Fruit fly (Drosophila melanogaster) whole organism, embryonic: ENCODE data around the gene inaF-B.
A peak's percentile ranks its signal among the peaks of the same experiment; 100 is the strongest.

Source experiments
- Aef1 ChIP-seq: fragments of 200-800 bp; sonication (Bioruptor generic); IDR thresholded peaks from 3 replicates; pipeline ENCODE4 v1.3.6; 2022; ENCODE audit warnings: missing biosample characterization, missing genetic modification characterization
- B-H2 ChIP-seq: fragments of 200-800 bp; sonication (Bioruptor generic); optimal IDR thresholded peaks from 2 replicates; lab custom pipeline; 2018; ENCODE audit warnings: missing biosample characterization, mild to moderate bottlenecking, missing genetic modification characterization
- BtbVII ChIP-seq: fragments of 200-800 bp; sonication (Bioruptor generic); optimal IDR thresholded peaks from 3 replicates; lab custom pipeline; 2017; ENCODE audit warnings: missing biosample characterization, mild to moderate bottlenecking, missing genetic modification characterization
- CG10543 ChIP-seq: fragments of 200-800 bp; sonication (Bioruptor generic); optimal IDR thresholded peaks from 3 replicates; lab custom pipeline; 2017; ENCODE audit warnings: missing biosample characterization, mild to moderate bottlenecking, missing genetic modification characterization, moderate library complexity
- CG11723 ChIP-seq: fragments of 200-800 bp; sonication (Bioruptor generic); optimal IDR thresholded peaks from 2 replicates; lab custom pipeline; 2017; ENCODE audit warnings: missing biosample characterization, mild to moderate bottlenecking, missing genetic modification characterization
- CG12391 ChIP-seq: fragments of 200-800 bp; sonication (Bioruptor generic); optimal IDR thresholded peaks from 3 replicates; lab custom pipeline; 2018; ENCODE audit warnings: missing biosample characterization, mild to moderate bottlenecking, missing genetic modification characterization, moderate library complexity
- CG13775 ChIP-seq: fragments of 200-800 bp; sonication (Bioruptor generic); optimal IDR thresholded peaks from 3 replicates; lab custom pipeline; 2017; ENCODE audit warnings: missing biosample characterization, mild to moderate bottlenecking, missing genetic modification characterization
- CG13894 ChIP-seq: fragments of 200-800 bp; sonication (Bioruptor generic); optimal IDR thresholded peaks from 3 replicates; lab custom pipeline; 2018; ENCODE audit warnings: missing biosample characterization, mild to moderate bottlenecking, missing genetic modification characterization, moderate library complexity
- CG17186 ChIP-seq: fragments of 200-800 bp; sonication (Bioruptor generic); optimal IDR thresholded peaks from 3 replicates; lab custom pipeline; 2017; ENCODE audit warnings: missing biosample characterization, missing genetic modification reagents, missing genetic modification characterization
- CG17385 ChIP-seq: fragments of 200-800 bp; sonication (Bioruptor generic); optimal IDR thresholded peaks from 3 replicates; lab custom pipeline; 2018; ENCODE audit warnings: missing biosample characterization, mild to moderate bottlenecking, missing genetic modification characterization
- CG17829 ChIP-seq: fragments of 200-800 bp; optimal IDR thresholded peaks from 2 replicates; lab custom pipeline; 2019; ENCODE audit warnings: missing biosample characterization, mild to moderate bottlenecking, missing genetic modification characterization, moderate library complexity
- CG18599 ChIP-seq: fragments of 200-800 bp; sonication (Bioruptor generic); optimal IDR thresholded peaks from 3 replicates; lab custom pipeline; 2017; ENCODE audit warnings: missing biosample characterization, missing genetic modification characterization, mild to moderate bottlenecking, moderate library complexity, missing genetic modification reagents
- CG2875 ChIP-seq: fragments of 200-800 bp; sonication (Bioruptor generic); optimal IDR thresholded peaks from 2 replicates; lab custom pipeline; 2017; ENCODE audit warnings: missing biosample characterization, mild to moderate bottlenecking, missing genetic modification characterization, missing genetic modification reagents
- CG32532 ChIP-seq: fragments of 200-800 bp; sonication (Bioruptor generic); IDR thresholded peaks from 2 replicates; pipeline ENCODE4 v1.3.6; 2022; ENCODE audit warnings: missing biosample characterization, missing genetic modification characterization
- CG7839 ChIP-seq: fragments of 200-800 bp; sonication (Bioruptor generic); optimal IDR thresholded peaks from 3 replicates; lab custom pipeline; 2018; ENCODE audit warnings: missing biosample characterization, mild to moderate bottlenecking, missing genetic modification characterization, moderate library complexity
- CG8478 ChIP-seq: fragments of >200 bp; optimal IDR thresholded peaks from 2 replicates; lab custom pipeline; 2018
- CG9932 ChIP-seq: fragments of 200-800 bp; sonication (Bioruptor generic); IDR thresholded peaks from 2 replicates; pipeline ENCODE4 v1.3.6; 2022; ENCODE audit warnings: missing biosample characterization, missing genetic modification characterization
- Drgx ChIP-seq: fragments of 200-800 bp; sonication (Bioruptor generic); IDR thresholded peaks from 2 replicates; pipeline ENCODE4 v1.3.6; 2022; ENCODE audit warnings: missing biosample characterization, missing genetic modification characterization
- Fer1 ChIP-seq: fragments of 200-800 bp; sonication (Bioruptor generic); optimal IDR thresholded peaks from 2 replicates; lab custom pipeline; 2017; ENCODE audit warnings: missing biosample characterization, mild to moderate bottlenecking, missing genetic modification characterization
- HLHmδ ChIP-seq: fragments of 200-800 bp; sonication (Bioruptor generic); optimal IDR thresholded peaks from 2 replicates; lab custom pipeline; 2018; ENCODE audit warnings: missing biosample characterization, mild to moderate bottlenecking, missing genetic modification characterization, moderate library complexity
- Hand ChIP-seq: fragments of 200-800 bp; sonication (Bioruptor generic); optimal IDR thresholded peaks from 2 replicates; lab custom pipeline; 2017; ENCODE audit warnings: mild to moderate bottlenecking, missing biosample characterization, missing genetic modification reagents, missing genetic modification characterization
- Hey ChIP-seq: fragments of 200-800 bp; sonication (Bioruptor generic); optimal IDR thresholded peaks from 3 replicates; lab custom pipeline; 2018; ENCODE audit warnings: missing biosample characterization, mild to moderate bottlenecking, missing genetic modification characterization
- Hmr ChIP-seq: fragments of 200-800 bp; sonication (Bioruptor generic); optimal IDR thresholded peaks from 3 replicates; lab custom pipeline; 2017; ENCODE audit warnings: mild to moderate bottlenecking, missing biosample characterization, missing genetic modification reagents, missing genetic modification characterization
- Max ChIP-seq: fragments of 200-800 bp; sonication (Bioruptor generic); optimal IDR thresholded peaks from 2 replicates; lab custom pipeline; 2016; ENCODE audit warnings: missing biosample characterization, mild to moderate bottlenecking, missing genetic modification characterization
- Meics ChIP-seq: fragments of 200-800 bp; sonication (Bioruptor generic); optimal IDR thresholded peaks from 2 replicates; lab custom pipeline; 2017; ENCODE audit warnings: missing biosample characterization, mild to moderate bottlenecking, missing genetic modification characterization
- Xrp1 ChIP-seq: fragments of 200-800 bp; sonication (Bioruptor generic); IDR thresholded peaks from 2 replicates; pipeline ENCODE4 v1.3.6; 2022; ENCODE audit warnings: missing biosample characterization, missing genetic modification characterization
- abd-A ChIP-seq: fragments of 200-800 bp; sonication (Bioruptor generic); optimal IDR thresholded peaks from 3 replicates; lab custom pipeline; 2019; ENCODE audit warnings: missing biosample characterization, mild to moderate bottlenecking, missing genetic modification characterization, moderate library complexity
- bsh ChIP-seq, 2 experiments: fragments of 200-800 bp; sonication (Bioruptor generic); optimal IDR thresholded peaks; 2 replicates each; lab custom pipeline; 2017 to 2018; ENCODE audit warnings: mild to moderate bottlenecking in 2 of 2, missing biosample characterization in 2 of 2, missing genetic modification characterization in 2 of 2, moderate library complexity in 1 of 2
- caup ChIP-seq: fragments of 200-800 bp; sonication (Bioruptor generic); optimal IDR thresholded peaks from 3 replicates; lab custom pipeline; 2017; ENCODE audit warnings: missing biosample characterization, mild to moderate bottlenecking, missing genetic modification characterization, moderate library complexity; ENCODE audit not compliant: severe bottlenecking
- cg ChIP-seq: fragments of 200-800 bp; sonication (Bioruptor generic); optimal IDR thresholded peaks from 3 replicates; lab custom pipeline; 2019; ENCODE audit warnings: missing biosample characterization, mild to moderate bottlenecking, missing genetic modification characterization, moderate library complexity
- chinmo ChIP-seq: fragments of 200-800 bp; sonication (Bioruptor generic); IDR thresholded peaks from 4 replicates; pipeline ENCODE4 v1.3.6; 2022; ENCODE audit warnings: missing biosample characterization, missing genetic modification characterization; ENCODE audit not compliant: partially characterized antibody
- dmrt99B ChIP-seq: fragments of 200-800 bp; sonication (Bioruptor generic); optimal IDR thresholded peaks from 2 replicates; lab custom pipeline; 2018; ENCODE audit warnings: missing biosample characterization, mild to moderate bottlenecking, missing genetic modification characterization, moderate library complexity
- gce ChIP-seq: fragments of 200-800 bp; sonication (Bioruptor generic); IDR thresholded peaks from 3 replicates; pipeline ENCODE4 v1.3.6; 2022; ENCODE audit warnings: missing biosample characterization, missing genetic modification characterization
- gfzf ChIP-seq: fragments of 200-800 bp; sonication (Bioruptor generic); optimal IDR thresholded peaks from 2 replicates; lab custom pipeline; 2016; ENCODE audit warnings: missing biosample characterization, mild to moderate bottlenecking, missing genetic modification characterization, moderate library complexity
- lab ChIP-seq: fragments of 200-800 bp; sonication (Bioruptor generic); optimal IDR thresholded peaks from 3 replicates; lab custom pipeline; 2017; ENCODE audit warnings: missing biosample characterization, missing genetic modification characterization, mild to moderate bottlenecking, moderate library complexity, missing genetic modification reagents
- lbe ChIP-seq: fragments of 200-800 bp; sonication (Bioruptor generic); optimal IDR thresholded peaks from 2 replicates; lab custom pipeline; 2016; ENCODE audit warnings: missing biosample characterization, mild to moderate bottlenecking, missing genetic modification characterization
- onecut ChIP-seq: fragments of 200-800 bp; sonication (Bioruptor generic); IDR thresholded peaks from 2 replicates; pipeline ENCODE4 v1.3.6; 2022; ENCODE audit warnings: missing biosample characterization, missing genetic modification characterization
- peb ChIP-seq: fragments of 200-800 bp; sonication (Bioruptor generic); IDR thresholded peaks from 2 replicates; pipeline ENCODE4 v1.3.6; 2022; ENCODE audit warnings: missing biosample characterization, missing genetic modification characterization
- pfk ChIP-seq: fragments of 200-800 bp; sonication (Bioruptor generic); optimal IDR thresholded peaks from 2 replicates; lab custom pipeline; 2018; ENCODE audit warnings: missing biosample characterization, mild to moderate bottlenecking, missing genetic modification characterization, moderate library complexity
- pnt ChIP-seq: fragments of 200-800 bp; sonication (Bioruptor generic); optimal IDR thresholded peaks from 3 replicates; lab custom pipeline; 2016; ENCODE audit warnings: missing biosample characterization, missing genetic modification characterization
- row ChIP-seq: fragments of 200-800 bp; sonication (Bioruptor generic); IDR thresholded peaks from 3 replicates; pipeline ENCODE4 v1.3.6; 2022; ENCODE audit warnings: missing biosample characterization, missing genetic modification characterization
- sd ChIP-seq: fragments of 200-800 bp; sonication (Bioruptor generic); optimal IDR thresholded peaks from 3 replicates; lab custom pipeline; 2018; ENCODE audit warnings: missing biosample characterization, mild to moderate bottlenecking, missing genetic modification characterization, moderate library complexity
- sug ChIP-seq: fragments of 200-800 bp; optimal IDR thresholded peaks from 2 replicates; lab custom pipeline; 2019; ENCODE audit warnings: missing biosample characterization, mild to moderate bottlenecking, missing genetic modification characterization, moderate library complexity
- tup ChIP-seq: fragments of 200-800 bp; sonication (Bioruptor generic); optimal IDR thresholded peaks from 2 replicates; lab custom pipeline; 2016; ENCODE audit warnings: missing biosample characterization, mild to moderate bottlenecking, missing genetic modification characterization, moderate library complexity
- zen2 ChIP-seq: fragments of 200-800 bp; sonication (Bioruptor generic); IDR thresholded peaks from 3 replicates; pipeline ENCODE4 v1.3.6; 2022; ENCODE audit warnings: missing biosample characterization, missing genetic modification characterization; ENCODE audit not compliant: partially characterized antibody
- zfh2 ChIP-seq: fragments of 200-800 bp; sonication (Bioruptor generic); optimal IDR thresholded peaks from 2 replicates; lab custom pipeline; 2016; ENCODE audit warnings: missing biosample characterization, missing genetic modification characterization

The inaF-B gene

dm6 chrX:11714529-11715262 lies 17.9 kb downstream of the inaF-B start (continued):
- TF ChIP-seq row (peak; percentile 82), Hey (tag; lab: Kevin White, UChicago) (no peak), Meics (peak; percentile 82), Aef1 (GFP tag; lab: Robert Waterston, UW) (peak; percentile 61), dmrt99B (tag; lab: Kevin White, UChicago) (peak; percentile 73), CG13775 (GFP tag; lab: Kevin White, UChicago) (peak; percentile 59), pfk (GFP tag; lab: Kevin White, UChicago) (peak; percentile 98), peb (GFP tag; lab: Robert Waterston, UW) (0 out of 2 replicates have a peak, but pooled peaks have one; percentile 21), CG9932 (GFP tag; lab: Robert Waterston, UW) (peak; percentile 69), CG12391 (peak; percentile 52), Xrp1 (GFP tag; lab: Robert Waterston, UW) (peak; percentile 56), CG2875 (GFP tag; lab: Kevin White, UChicago) (peak; percentile 40), tup (GFP tag; lab: Kevin White, UChicago) (no peak), CG17829 (tag; lab: Kevin White, UChicago) (peak; percentile 73), gfzf (no peak), CG17186 (GFP tag; lab: Kevin White, UChicago) (no peak), caup (GFP tag; lab: Kevin White, UChicago) (peak; percentile 63), onecut (GFP tag; lab: Robert Waterston, UW) (peak; percentile 59; the same call in 1 of the 2 replicates), HLHmδ (no peak), zen2 (GFP tag; lab: Robert Waterston, UW) (no peak), gce (no peak), zfh2 (GFP tag; lab: Kevin White, UChicago) (peak; percentile 82), CG13894 (peak; percentile 60), B-H2 (GFP tag; lab: Kevin White, UChicago) (peak; percentile 39), Max (no peak), lbe (peak; percentile 27), CG7839 (tag; lab: Kevin White, UChicago) (peak; percentile 79)
- TF ChIP-seq, all 482 proteins: peak for 339

DNA sequence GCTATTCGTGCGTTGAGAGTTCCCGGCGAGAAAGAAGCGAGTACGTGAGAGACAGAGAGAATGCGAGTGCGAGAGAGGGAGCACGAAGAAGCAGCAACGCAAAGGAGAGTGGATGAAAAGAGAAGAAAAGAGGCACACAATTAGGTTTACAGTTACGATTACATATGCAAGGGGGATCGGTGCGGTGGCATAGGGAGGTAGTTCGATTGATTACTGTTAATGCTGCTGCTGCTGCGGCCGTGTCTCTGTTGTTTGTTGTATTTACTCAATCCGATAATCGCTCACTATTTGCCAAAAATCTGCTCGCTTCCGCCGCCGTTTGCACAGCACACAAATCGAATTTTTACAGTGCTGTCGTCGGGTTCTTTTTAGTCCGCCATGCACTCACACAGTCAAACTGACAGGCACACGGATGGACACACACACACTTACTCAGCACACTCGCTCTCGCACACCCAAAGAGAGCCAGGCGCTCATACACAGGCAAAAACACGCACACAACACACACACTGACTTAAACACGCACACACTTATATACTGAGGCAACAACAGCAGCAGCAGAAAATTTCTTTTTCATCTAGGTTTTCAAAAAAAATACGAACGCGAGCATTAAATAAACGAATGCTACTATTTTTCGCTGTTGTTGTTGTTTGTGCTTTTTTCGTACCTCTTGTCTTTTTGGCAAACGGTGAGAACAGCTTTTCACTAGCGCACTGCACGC lies 18.6 kb downstream of the inaF-B start:
- TF ChIP-seq lab (GFP tag; lab: Kevin White, UChicago) (peak; percentile 33), CG17385 (peak; percentile 44), CG11723 (GFP tag; lab: Kevin White, UChicago) (no peak), CG8478 (lab: Kevin White, UChicago) (peak; percentile 86), row (0 out of 3 replicates have a peak, but pooled peaks have one; percentile 7), cg (GFP tag; lab: Kevin White, UChicago) (peak; percentile 99), CG32532 (GFP tag; lab: Robert Waterston, UW) (0 out of 2 replicates have a peak, but pooled peaks have one; percentile 24), bsh (GFP tag; optimal IDR thresholded peaks at IDR 0.05; lab: Kevin White, UChicago) (peak in 1 of 2 experiments; percentile 55), CG18599 (GFP tag; lab: Kevin White, UChicago) (peak; percentile 62), Hmr (GFP tag; lab: Kevin White, UChicago) (peak; percentile 49), sd (tag; lab: Kevin White, UChicago) (peak; percentile 0), Hand (GFP tag; lab: Kevin White, UChicago) (peak; percentile 63), sug (tag; lab: Kevin White, UChicago) (peak; percentile 7), abd-A (peak; percentile 52), CG10543 (peak; percentile 61), pnt (GFP tag; lab: Kevin White, UChicago) (no peak), Drgx (0 out of 2 replicates have a peak, but pooled peaks have one; percentile 17), Fer1 (peak; percentile 21), chinmo (GFP tag; lab: Robert Waterston, UW) (peak; percentile 79; the same call in 3 of the 4 replicates), BtbVII (GFP tag; lab: Kevin White, UChicago) (peak; percentile 27)
